Fruit fly (Drosophila melanogaster) ovary, adult (tissue): Measurements from ENCODE around the gene bora.
A peak's percentile ranks its signal among the peaks of the same experiment; 100 is the strongest.

Experiments
- CG17801 ChIP-seq: fragments of 200-800 bp; optimal IDR thresholded peaks from 2 replicates; lab custom pipeline; 2019; ENCODE audit warnings: missing biosample characterization, mild to moderate bottlenecking, missing genetic modification characterization, moderate library complexity; ENCODE audit not compliant: partially characterized antibody

The bora gene

DNA sequence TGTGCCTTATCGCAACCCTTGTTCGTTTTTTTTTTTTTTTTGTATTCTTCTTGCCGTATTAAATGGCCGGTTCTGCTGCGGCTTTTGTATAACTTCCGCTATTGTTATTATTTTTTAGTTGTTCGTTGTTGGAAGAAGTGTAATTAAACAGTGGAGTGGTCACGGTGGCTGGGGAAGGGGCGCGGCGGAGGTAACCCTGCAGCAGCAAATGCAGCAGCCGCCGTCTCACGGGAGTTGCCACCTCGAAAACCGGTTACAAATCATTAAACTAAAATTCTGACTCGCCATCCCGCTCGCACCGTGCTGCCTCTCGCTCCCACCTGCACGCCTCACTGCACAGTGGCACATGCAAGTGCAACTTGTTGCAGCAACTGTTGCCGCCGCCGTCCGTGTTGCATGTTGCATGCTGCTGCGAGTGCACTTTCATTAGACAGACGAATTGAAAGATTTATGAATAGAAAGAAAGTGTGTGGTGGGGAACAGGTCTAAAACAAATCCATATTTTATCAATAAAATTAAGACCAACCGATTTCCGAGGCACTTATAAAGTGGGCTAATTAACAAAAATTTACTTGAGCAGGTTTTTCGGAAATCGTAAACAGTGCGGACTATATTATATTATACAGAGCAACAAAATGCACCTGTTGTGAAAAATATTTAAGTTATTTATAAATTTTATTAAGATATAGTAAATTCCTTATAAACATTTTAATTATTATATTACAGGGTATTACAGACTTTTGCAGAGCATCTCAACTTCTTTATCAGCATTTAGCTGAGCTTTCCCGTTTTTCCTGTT, 5.4 kb downstream of the bora start:
- no peak for TF ChIP-seq CG17801 (GFP tag; lab: Kevin White, UChicago)

DNA sequence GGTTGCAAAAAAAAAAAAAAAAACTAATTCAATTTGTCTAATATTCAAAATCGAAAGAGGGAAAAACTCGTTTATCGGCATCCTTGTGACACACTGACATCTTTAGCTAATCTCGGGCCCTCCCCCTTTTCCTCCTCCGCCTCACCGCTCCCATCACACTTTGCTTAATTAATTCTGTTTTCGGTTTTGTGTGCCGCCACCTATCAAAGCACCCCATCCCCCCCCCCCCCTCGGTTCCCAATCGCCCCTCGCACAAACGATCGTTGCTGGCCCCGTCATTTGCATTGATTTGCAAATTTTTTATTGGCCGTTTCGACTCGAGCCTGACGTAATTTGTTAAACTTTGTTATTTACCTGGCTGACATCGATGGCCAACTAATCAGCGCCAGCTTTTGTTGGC, 6.0 kb downstream of the bora start:
- TF ChIP-seq CG17801 (GFP tag; lab: Kevin White, UChicago), result no peak

DNA sequence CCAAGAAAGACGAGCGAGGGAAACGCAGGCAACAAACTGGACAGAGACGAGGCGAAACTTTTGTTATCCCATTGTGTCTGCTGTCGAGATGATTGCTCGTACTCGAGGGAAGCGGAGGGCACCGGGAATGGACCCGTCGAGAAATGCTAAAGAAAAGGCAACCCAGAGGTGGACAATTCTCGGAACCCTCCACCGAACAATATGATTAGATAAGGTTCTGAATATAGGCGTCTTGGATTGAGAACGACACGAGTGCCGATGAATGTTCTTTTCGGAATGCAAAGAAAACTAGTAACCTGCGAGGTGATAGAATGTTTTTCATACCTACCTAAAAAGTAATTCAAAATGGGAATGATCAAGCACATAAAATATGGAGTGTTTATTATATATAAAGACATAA, 7.4 kb downstream of the bora start:
- no peak for TF ChIP-seq CG17801 (GFP tag; lab: Kevin White, UChicago)

DNA sequence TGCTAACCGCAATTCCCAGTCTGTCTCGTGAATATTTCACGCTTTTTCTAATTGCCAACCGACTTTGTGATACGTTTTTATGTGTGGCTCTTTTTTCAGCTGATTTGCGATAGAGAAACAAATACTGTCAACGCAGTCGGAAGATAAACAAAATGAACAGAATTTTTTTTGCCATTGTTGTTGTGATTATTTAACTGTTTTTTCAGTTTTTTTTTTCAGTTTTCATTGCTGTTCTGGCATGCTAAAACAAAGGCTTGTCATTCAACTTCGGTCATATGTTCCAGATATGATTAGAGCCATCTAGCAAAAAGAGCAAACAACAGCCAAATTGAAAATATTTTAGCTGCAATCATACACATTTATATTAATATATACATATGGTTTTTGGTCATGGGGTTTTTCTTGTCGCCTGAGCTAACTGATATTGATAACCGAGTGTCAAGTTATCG, 9.7 kb downstream of the bora start:
- TF ChIP-seq CG17801 (GFP tag; lab: Kevin White, UChicago), result no peak

DNA sequence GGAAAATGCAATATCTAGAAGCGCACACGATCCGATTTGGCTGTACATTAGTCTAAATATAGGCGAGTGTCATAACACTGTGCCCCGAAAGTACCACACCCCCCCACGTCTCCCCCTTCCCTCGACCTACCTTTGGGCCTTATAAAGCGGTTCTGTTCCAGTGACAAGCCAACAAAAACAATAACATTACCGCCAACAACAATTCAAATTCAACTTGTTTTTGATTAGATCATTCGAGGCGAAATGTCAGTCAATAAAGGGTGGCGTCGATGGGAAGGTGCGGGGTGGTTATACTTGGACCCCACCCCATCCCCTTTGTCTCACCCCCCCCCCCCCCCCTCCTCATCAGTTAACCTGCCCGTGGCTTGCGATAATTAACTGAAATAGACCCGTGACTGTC, 10.6 kb downstream of the bora start:
- TF ChIP-seq CG17801 (GFP tag; lab: Kevin White, UChicago), result no peak

DNA sequence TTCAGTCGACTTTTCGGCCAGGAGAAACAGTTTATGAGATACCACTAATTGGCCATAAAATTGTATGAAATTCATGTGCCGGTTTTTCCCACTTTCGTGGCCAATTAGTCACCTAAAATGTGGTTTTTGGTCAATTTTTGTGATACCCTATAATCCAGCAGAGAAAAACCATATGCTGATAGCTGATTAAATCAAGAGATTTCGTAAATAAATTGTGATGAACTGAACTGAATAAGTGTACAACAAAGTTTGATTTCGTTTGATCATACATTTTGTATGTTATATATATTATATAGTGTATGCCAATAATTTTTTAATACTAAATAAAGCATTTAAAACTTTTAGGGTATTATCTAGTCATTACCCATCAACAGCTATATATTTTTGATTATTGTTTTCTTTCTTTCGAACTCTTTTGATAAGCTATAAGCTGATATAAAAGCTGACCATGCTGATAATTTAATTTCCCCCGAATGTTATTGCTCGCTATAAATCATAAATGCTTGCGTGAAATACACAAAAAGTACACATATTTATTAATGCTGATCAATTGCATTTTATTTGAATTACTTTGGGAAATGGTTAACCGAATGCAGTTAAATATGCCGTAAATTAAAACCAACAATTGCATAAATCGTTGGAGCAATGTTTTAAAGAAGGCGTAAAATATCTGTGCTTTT, 12.4 kb downstream of the bora start:
- peak; percentile 60 for TF ChIP-seq CG17801 (GFP tag; lab: Kevin White, UChicago)

DNA sequence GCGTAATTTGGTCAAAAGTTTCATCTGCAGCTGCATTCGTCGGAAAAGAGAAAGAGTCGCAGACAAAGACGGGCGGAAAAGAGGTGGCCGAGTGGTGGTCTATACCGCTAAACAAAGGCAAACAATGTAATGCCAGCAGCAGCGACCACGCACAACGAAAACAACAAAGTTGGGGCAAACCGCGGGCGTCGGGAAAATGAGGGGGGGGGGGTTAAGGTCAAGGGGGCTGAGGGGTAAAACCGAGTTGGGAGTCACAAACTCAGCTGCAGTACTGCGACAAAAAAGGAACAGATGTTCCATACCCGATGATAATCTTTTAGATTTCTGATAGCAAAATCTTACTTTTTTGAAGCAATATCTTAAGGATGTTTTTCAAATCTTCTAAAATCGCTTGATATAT, 14.3 kb downstream of the bora start:
- no peak for TF ChIP-seq CG17801 (GFP tag; lab: Kevin White, UChicago)

DNA sequence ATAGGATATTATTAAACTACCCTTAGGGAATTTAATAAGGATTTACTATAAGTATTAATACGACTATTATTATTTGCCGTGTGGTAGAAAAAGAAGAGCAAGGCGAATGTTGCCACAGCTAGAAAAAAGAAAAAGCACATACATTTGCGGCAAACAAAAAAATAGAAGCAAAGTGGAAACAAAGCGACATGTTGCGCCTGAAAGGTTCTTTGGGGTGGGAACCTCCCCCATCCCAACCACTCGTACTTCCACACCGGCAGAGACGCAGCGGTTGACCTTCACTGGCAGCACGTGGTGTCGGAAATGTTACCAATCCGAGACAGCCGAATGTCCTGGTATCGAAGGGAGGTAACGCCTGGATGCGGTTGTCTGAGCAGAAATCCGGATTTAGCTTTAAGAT, 14.9 kb downstream of the bora start:
- TF ChIP-seq CG17801 (GFP tag; lab: Kevin White, UChicago), result no peak

DNA sequence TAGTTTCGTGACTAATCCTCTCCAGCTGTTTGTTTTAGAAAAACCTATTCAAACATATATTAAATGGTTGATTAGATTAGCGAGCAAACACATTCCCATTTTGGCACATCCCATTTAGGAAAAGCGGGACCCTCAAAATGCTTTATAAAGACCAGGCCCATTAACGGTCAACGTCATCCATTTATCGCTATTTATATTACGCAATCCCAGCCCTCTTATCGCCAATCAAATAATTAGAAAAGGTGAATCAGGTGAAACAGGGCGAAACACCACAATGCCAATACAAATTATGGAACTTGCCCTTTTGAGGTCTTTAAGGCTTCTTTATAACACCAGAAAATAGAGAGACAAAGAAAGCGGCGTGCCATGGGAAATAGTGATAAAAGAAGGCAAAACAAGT, 15.6 kb downstream of the bora start:
- no peak for TF ChIP-seq CG17801 (GFP tag; lab: Kevin White, UChicago)

DNA sequence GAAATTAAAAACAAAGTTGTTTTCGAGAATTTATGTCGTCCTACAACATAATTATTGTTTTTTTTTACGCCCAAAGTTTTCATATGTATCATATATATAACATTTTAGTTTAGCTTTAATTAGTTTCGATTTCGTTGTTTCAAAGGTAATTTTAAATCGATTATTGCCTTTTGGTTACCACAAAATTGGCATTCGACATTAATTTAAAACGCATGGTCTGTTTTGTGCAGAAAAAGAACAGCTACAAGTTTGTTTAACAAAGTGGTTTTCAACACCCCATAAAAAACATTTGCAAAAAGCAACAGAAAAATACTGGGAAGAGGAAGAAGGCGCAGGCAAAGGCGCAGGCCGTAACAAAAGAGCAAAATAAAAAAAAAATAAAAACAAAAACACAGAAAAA, 16.0 kb downstream of the bora start:
- no peak for TF ChIP-seq CG17801 (GFP tag; lab: Kevin White, UChicago)

DNA sequence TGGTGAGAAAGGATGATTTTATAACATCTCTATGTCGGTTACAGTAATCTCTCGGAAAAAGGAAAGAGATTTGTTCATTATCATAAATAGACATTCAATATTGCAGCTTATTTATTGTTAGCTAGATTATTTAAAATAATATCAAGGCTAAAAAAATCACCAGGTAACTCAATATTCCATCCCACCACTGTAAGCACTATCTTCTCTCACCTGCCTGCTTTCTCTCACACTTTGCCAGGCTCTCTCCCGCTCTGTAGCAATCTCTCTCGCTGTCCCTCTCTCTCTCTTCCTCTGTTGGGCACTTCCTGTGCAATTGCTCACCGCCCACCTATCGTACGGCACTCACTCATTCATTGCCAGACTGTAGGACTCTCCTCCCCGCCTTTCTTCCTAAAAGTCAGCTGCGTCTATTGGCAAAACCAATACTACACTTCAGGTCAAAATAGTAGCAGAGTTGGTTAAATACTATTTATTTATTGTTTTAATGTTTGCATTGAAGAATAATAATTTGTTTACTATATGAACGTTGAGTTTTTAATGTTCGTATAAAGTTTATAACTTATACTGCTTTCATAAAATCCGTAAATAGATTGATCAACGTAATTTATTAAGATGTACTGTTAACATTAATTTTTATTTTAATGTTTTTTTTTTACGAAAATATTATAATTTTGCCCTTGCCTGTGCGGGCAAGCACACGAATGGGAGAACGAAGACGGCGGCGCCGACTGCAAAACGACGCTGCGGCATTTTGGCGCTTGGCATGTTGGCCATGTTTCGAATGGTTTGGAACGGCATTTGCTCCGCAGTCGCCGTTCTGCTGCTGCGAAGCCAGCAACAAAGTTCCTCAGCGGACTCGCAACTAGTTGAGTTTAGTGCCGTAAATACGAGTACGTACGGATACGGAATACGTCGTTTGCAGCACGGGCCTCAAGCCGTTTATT, 18.4 kb downstream of the bora start:
- TF ChIP-seq CG17801 (GFP tag; lab: Kevin White, UChicago), result peak; percentile 38

DNA sequence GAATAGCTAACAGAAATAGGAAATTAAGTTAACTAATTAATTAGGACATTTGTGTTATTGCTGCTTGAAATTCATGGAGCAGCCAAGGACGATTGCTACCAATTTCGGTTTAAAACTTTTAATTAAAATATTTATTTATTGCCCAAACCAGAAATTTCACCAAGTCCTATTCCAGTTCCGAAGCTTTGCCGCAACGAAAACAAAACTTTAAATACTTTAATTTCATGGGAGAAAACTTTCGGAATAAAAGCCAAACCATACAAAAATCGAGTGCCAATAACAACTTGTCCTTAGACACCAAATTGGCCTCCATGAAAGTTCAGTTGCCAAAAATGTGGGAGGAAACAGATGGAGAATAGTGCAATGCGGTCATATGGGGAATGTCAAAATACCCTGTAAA, 20.7 kb downstream of the bora start:
- TF ChIP-seq CG17801 (GFP tag; lab: Kevin White, UChicago), result no peak

DNA sequence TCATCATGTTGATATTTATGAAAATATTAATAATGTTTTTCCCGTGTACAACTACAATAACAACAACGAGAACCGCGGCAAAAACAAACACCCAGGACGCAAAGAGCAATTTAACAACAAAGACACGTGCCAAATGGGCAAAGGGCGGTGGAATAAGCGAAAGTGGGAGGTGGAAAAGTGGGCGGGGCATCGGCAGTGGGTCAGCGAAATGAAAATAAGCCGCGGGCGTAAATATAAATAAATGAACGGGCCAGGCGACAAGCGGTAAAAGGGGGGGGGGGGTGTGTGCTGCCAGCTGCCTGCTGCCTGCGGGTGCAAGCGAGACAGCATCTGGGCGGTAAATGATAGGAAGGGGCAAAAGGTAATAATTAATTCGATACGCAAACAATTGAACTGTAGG, 31.2 kb downstream of the bora start:
- TF ChIP-seq CG17801 (GFP tag; lab: Kevin White, UChicago), result no peak

DNA sequence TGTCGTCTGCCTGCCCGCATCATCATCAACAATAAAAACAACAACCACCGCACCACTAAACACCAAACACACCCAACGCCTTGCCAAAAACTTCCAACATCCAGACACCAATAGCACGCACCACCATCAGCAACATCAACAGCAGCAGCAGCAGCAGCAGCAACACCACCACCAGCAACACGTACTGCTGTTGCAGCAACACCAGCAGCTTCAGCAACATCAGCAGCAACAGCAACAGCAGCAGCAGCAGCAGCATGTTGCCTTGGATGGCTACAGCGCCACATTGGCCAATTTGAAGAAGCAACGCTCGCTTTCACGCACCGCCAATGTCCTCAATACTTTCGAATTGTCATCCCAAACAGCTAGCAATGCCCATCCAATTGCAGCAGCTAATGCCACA, 43.1 kb downstream of the bora start:
- no peak for TF ChIP-seq CG17801 (GFP tag; lab: Kevin White, UChicago)

DNA sequence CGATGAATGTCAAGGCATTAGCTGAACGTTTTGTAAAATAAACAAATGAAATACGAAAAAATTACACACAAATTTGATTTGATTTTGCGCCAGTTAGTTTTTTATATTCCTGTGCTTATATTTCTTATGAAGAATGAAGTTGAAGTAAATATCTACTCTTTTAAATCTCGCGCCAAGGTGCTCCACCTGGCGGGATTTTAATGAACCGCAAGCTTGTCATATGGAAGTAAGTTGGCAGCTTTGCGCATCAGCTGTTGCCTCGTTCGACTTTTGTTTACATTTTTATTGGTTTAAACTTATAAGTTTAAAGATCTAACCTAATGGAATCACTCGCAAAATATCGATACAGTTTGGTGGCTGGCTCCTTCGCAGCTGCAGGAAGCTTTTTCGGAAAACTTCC, 44.6 kb downstream of the bora start, which contains the start of gene CG42495:
Gene CG42495 (plus strand): TSS at position 247 of the 400 bp plus-strand sequence.
- TF ChIP-seq CG17801 (GFP tag; lab: Kevin White, UChicago), result no peak
